Worm (Caenorhabditis elegans) whole organism, dauer: ENCODE measurements around the gene set-11.
"Not testable (repeated sequence)": the region's sequence is repeated elsewhere in the genome, so short reads cannot be mapped to it uniquely, and the experiment has no call there.

Experiments
- unc-62 ChIP-seq: sonication (generic microtip); optimal IDR thresholded peaks from 2 replicates; lab custom pipeline; 2017; ENCODE audit warnings: missing biosample characterization, missing genetic modification reagents, missing genetic modification characterization

The set-11 gene

ce11 chrII:2665606-2666005 is 26.8 kb downstream of the set-11 start, which contains the start of gene F22E5.22:
TSS of gene F22E5.22 (plus strand) at chrII:2665906.
- no peak for TF ChIP-seq unc-62 (GFP tag; lab: Kevin White, UChicago)

- TF ChIP-seq unc-62 (GFP tag; lab: Kevin White, UChicago) = not testable (repeated sequence)
These were observed 27.3 kb downstream of the set-11 start, which contains the start of gene F22E5.2 for ce11 chrII:2665081-2665480. TSS of gene F22E5.2 (plus strand) at chrII:2665381.

- no peak for TF ChIP-seq unc-62 (GFP tag; lab: Kevin White, UChicago)
These were observed 33.0 kb downstream of the set-11 start, which contains the start of gene gcy-21 for ce11 chrII:2659364-2659763. TSS of gene gcy-21 (plus strand) at chrII:2659664.

ce11 chrII:2656606-2657005 is 35.8 kb downstream of the set-11 start, which contains the start of gene sri-47:
TSS of gene sri-47 (plus strand) at chrII:2656906.
- no peak for TF ChIP-seq unc-62 (GFP tag; lab: Kevin White, UChicago)

- TF ChIP-seq unc-62 (GFP tag; lab: Kevin White, UChicago) = no peak
These were observed 42.8 kb downstream of the set-11 start, which contains the start of the genes F22E5.13 and F22E5.6 for ce11 chrII:2649539-2649938. TSS of gene F22E5.13 (minus strand) at chrII:2649639. TSS of gene F22E5.6 (plus strand) at chrII:2649835.

ce11 chrII:2649015-2649414 is 43.4 kb downstream of the set-11 start:
- no peak for TF ChIP-seq unc-62 (GFP tag; lab: Kevin White, UChicago)

ce11 chrII:2646756-2647155 is 45.6 kb downstream of the set-11 start, which contains the start of gene F22E5.12:
TSS of gene F22E5.12 (minus strand) at chrII:2646856.
- TF ChIP-seq unc-62 (GFP tag; lab: Kevin White, UChicago) = not testable (repeated sequence)

- no peak for TF ChIP-seq unc-62 (GFP tag; lab: Kevin White, UChicago)
These were observed 47.9 kb downstream of the set-11 start, which contains the start of gene F22E5.11 for ce11 chrII:2644498-2644897. TSS of gene F22E5.11 (minus strand) at chrII:2644598.

- no peak for TF ChIP-seq unc-62 (GFP tag; lab: Kevin White, UChicago)
These were observed 50.6 kb downstream of the set-11 start, which contains the start of gene F22E5.7 for ce11 chrII:2641777-2642176. TSS of gene F22E5.7 (plus strand) at chrII:2642077.

ce11 chrII:2640982-2641381 is 51.4 kb downstream of the set-11 start, which contains the start of gene F22E5.23:
TSS of gene F22E5.23 (plus strand) at chrII:2641282.
- TF ChIP-seq unc-62 (GFP tag; lab: Kevin White, UChicago) = no peak
